Fruit fly (Drosophila melanogaster) whole organism, prepupa: ENCODE data around the gene CG42635.

Experiments
- Blimp-1 ChIP-seq: fragments of 200-800 bp; sonication (Bioruptor generic); optimal IDR thresholded peaks from 3 replicates; lab custom pipeline; 2017; ENCODE audit warnings: missing biosample characterization, missing genetic modification characterization, mild to moderate bottlenecking, moderate library complexity, missing genetic modification reagents
- CG11294 ChIP-seq: fragments of 200-800 bp; sonication (Bioruptor generic); IDR thresholded peaks from 2 replicates; pipeline ENCODE4 v1.3.6; 2022; ENCODE audit warnings: missing biosample characterization, missing genetic modification characterization
- CG4318 ChIP-seq: fragments of 200-800 bp; sonication (Bioruptor generic); optimal IDR thresholded peaks from 3 replicates; lab custom pipeline; 2017; ENCODE audit warnings: missing biosample characterization, mild to moderate bottlenecking, missing genetic modification characterization
- CG6163 ChIP-seq: fragments of 200-800 bp; sonication (Bioruptor generic); IDR thresholded peaks from 3 replicates; pipeline ENCODE4 v1.3.6; 2022; ENCODE audit warnings: missing biosample characterization, missing genetic modification characterization
- Gug ChIP-seq: fragments of 200-800 bp; sonication (Bioruptor generic); IDR thresholded peaks from 2 replicates; pipeline ENCODE4 v1.3.6; 2022; ENCODE audit warnings: missing biosample characterization, missing genetic modification characterization
- Met ChIP-seq: fragments of 200-800 bp; sonication (Bioruptor generic); optimal IDR thresholded peaks from 3 replicates; lab custom pipeline; 2016; ENCODE audit warnings: missing biosample characterization, missing genetic modification characterization
- OdsH ChIP-seq: fragments of 200-800 bp; sonication (Bioruptor generic); optimal IDR thresholded peaks from 3 replicates; lab custom pipeline; 2016; ENCODE audit warnings: missing biosample characterization, missing genetic modification characterization
- Smox ChIP-seq: fragments of 200-800 bp; sonication (Bioruptor generic); optimal IDR thresholded peaks from 3 replicates; lab custom pipeline; 2016; ENCODE audit warnings: missing biosample characterization, missing genetic modification characterization
- net ChIP-seq: fragments of 200-800 bp; sonication (Bioruptor generic); optimal IDR thresholded peaks from 3 replicates; lab custom pipeline; 2016; ENCODE audit warnings: missing biosample characterization, missing genetic modification characterization
- salr ChIP-seq, 2 experiments: fragments of 200-800 bp; sonication (Bioruptor generic); optimal IDR thresholded peaks; 3 replicates each; lab custom pipeline; 2016 to 2018; ENCODE audit warnings: missing biosample characterization in 2 of 2, missing genetic modification characterization in 2 of 2, mild to moderate bottlenecking in 1 of 2
- ss ChIP-seq, 2 experiments: fragments of 200-800 bp; sonication (Bioruptor generic); optimal IDR thresholded peaks; 2 replicates in 1 of 2; 3 replicates in 1 of 2; lab custom pipeline; 2017 to 2018; ENCODE audit warnings: mild to moderate bottlenecking in 2 of 2, missing biosample characterization in 2 of 2, missing genetic modification characterization in 2 of 2, moderate library complexity in 1 of 2
- svp ChIP-seq: fragments of 200-800 bp; sonication (Bioruptor generic); peaks from one replicate; lab custom pipeline; 2016; ENCODE audit warnings: missing biosample characterization, missing genetic modification characterization
- vri ChIP-seq: fragments of 200-800 bp; sonication (Bioruptor generic); optimal IDR thresholded peaks from 3 replicates; lab custom pipeline; 2016; ENCODE audit warnings: missing biosample characterization, mild to moderate bottlenecking, missing genetic modification characterization

DNA sequence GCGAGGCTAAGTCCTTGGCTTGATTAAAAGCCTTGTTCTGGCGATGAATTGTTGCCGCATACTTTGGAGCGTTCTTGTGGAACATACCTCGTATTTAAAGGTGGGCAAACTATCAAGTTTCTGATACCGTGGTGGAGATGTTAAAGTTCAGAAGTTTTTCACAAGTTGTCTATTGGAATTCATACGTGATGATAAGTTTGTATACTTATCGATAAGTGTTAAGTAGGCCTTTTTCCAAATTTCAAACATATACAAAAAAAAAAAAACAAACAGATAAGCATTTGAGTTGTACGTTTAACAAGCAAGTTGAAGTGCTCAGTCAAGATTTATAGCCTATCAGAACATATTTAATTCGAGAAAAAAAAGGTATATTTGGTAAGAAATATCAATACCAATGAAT, 21.6 kb upstream of the CG42635 start, which contains the start of gene CG5681:
- TF ChIP-seq CG11294 (GFP tag; lab: Robert Waterston, UW) (no peak), net (GFP tag; lab: Kevin White, UChicago) (no peak), svp (no peak), salr (GFP tag; optimal IDR thresholded peaks at IDR 0.05; lab: Kevin White, UChicago) (no peak), Blimp-1 (GFP tag; lab: Kevin White, UChicago) (no peak), vri (GFP tag; lab: Kevin White, UChicago) (no peak), Gug (GFP tag; lab: Robert Waterston, UW) (no peak), CG6163 (no peak), Smox (GFP tag; lab: Kevin White, UChicago) (no peak), Met (GFP tag; lab: Kevin White, UChicago) (no peak), CG4318 (no peak), ss (GFP tag; optimal IDR thresholded peaks at IDR 0.05; lab: Kevin White, UChicago) (no peak), OdsH (GFP tag; lab: Kevin White, UChicago) (no peak)
